Fruit fly (Drosophila melanogaster): Measurements from ENCODE around the gene dachs.

The dachs gene

dm6 chr2L:8466643-8467042, at the start of gene dachs:
Gene dachs, plus strand, starts transcription at chr2L:8466817.
- no peak for TF ChIP-seq CG11617 (GFP tag; optimal IDR thresholded peaks at IDR 0.05)
- TF ChIP-seq CG14711 (tag; optimal IDR thresholded peaks at IDR 0.05) = no peak
- TF ChIP-seq CG33017 (tag; optimal IDR thresholded peaks at IDR 0.05) = no peak
- TF ChIP-seq toe (GFP tag; optimal IDR thresholded peaks at IDR 0.05) = no peak

dm6 chr2L:8417562-8417961, 49.1 kb upstream of the dachs start:
- no peak for TF ChIP-seq CG7045 (GFP tag; optimal IDR thresholded peaks at IDR 0.05)
- TF ChIP-seq ovo (GFP tag; optimal IDR thresholded peaks at IDR 0.05) = no peak
- peak; percentile 91 for TF ChIP-seq tj (GFP tag; optimal IDR thresholded peaks at IDR 0.05)
- no peak for TF ChIP-seq CG33017 (tag; optimal IDR thresholded peaks at IDR 0.05)
- no peak for TF ChIP-seq pad (GFP tag; optimal IDR thresholded peaks at IDR 0.05)

- TF ChIP-seq pad (GFP tag; optimal IDR thresholded peaks at IDR 0.05) = no peak
- TF ChIP-seq tj (GFP tag; optimal IDR thresholded peaks at IDR 0.05) = peak; percentile 68
These were observed 48.3 kb upstream of the dachs start for dm6 chr2L:8418113-8418885.

dm6 chr2L:8419382-8419940, 47.2 kb upstream of the dachs start:
- peak; percentile 70 for TF ChIP-seq pad (GFP tag; optimal IDR thresholded peaks at IDR 0.05)
- no peak for TF ChIP-seq Hr96 (GFP tag; optimal IDR thresholded peaks at IDR 0.05)

DNA sequence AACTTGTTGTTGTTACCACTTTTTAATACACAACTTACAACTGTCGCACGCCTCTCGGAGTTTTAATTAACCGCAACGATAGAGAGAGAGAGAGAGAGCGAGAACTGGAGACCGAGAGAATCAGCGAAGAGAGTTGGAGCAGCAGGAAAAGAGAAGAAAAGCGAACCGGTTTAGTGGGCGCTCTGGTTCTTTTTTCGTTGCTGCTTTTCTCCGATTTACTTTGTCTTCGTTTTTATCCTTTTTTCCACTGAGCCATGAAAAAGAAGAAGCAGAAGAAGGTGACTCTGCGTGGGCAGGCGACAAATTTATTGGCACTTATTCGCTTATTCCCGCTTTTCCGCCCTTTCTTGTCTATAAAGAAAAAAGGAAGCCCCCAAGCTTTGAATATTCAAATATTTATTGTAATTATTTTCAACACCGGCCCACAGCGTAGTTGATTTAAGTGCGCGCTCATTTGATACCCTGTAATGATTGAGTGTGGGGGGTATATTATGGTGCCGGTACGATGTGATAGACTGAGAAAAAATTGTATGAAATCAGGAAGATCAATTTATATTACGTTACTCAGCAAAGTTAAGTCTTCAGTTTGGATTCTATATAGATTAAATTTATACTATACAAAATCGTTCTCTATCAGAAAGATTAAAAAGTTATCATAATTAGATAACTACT, 46.2 kb upstream of the dachs start:
- TF ChIP-seq CG11617 (GFP tag; optimal IDR thresholded peaks at IDR 0.05) (no peak), Mnt (GFP tag; optimal IDR thresholded peaks at IDR 0.05) (no peak), CG12768 (GFP tag; optimal IDR thresholded peaks at IDR 0.05) (no peak), CG1620 (GFP tag; optimal IDR thresholded peaks at IDR 0.05) (no peak), Crg-1 (GFP tag; optimal IDR thresholded peaks at IDR 0.05) (no peak), CG7045 (GFP tag; optimal IDR thresholded peaks at IDR 0.05) (no peak), bab1 (GFP tag; optimal IDR thresholded peaks at IDR 0.05) (no peak), CG14711 (tag; optimal IDR thresholded peaks at IDR 0.05) (no peak), Hr96 (GFP tag; optimal IDR thresholded peaks at IDR 0.05) (no peak), ovo (GFP tag; optimal IDR thresholded peaks at IDR 0.05) (no peak), pad (GFP tag; optimal IDR thresholded peaks at IDR 0.05) (no peak), cic (GFP tag; optimal IDR thresholded peaks at IDR 0.05) (no peak)

DNA sequence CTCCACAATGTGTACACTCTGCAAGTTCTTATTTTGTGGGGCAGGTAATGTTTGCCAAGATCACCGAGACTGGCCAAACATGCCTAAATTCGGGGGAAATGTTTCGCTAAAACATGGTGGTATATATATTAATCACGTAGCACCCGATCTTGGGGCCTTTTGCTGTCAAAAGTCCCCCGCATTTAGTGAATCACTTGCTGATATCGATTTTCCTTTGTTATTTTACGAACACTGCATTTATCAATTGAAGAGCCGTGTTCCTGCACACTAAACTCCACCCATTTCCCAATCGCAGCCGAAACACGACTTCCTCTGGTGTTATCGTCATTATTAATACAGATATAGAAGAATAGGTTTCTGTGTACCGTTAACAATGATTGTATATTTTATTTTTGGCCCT, 44.9 kb upstream of the dachs start:
- TF ChIP-seq Hr96 (GFP tag; optimal IDR thresholded peaks at IDR 0.05) (no peak), CG12768 (GFP tag; optimal IDR thresholded peaks at IDR 0.05) (no peak), bab1 (GFP tag; optimal IDR thresholded peaks at IDR 0.05) (no peak), CG14711 (tag; optimal IDR thresholded peaks at IDR 0.05) (no peak), Crg-1 (GFP tag; optimal IDR thresholded peaks at IDR 0.05) (no peak), CG33017 (tag; optimal IDR thresholded peaks at IDR 0.05) (no peak), ovo (GFP tag; optimal IDR thresholded peaks at IDR 0.05) (no peak), CG1620 (GFP tag; optimal IDR thresholded peaks at IDR 0.05) (no peak), Clk (GFP tag; optimal IDR thresholded peaks at IDR 0.05) (no peak)

DNA sequence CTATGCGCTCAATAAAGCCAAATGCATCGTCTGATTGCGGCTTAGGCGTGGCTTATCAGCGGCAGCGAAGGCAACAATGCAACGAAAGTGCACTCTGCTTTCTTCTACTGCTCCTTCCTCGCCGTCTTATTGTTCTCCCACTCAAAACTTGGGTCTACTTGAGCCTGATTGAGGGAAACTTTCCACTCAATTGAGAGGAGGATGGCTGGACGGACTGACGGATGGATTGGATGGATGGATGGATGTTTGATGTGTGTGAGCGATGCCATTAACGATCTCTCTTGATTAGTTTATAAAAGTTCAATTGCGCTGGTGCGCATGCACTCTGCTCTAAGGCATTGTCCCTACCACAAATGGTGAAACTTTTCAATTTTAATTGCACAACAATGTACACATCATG, 43.6 kb upstream of the dachs start:
- TF ChIP-seq cic (GFP tag; optimal IDR thresholded peaks at IDR 0.05) (no peak), CG11617 (GFP tag; optimal IDR thresholded peaks at IDR 0.05) (no peak), CG7101 (tag; optimal IDR thresholded peaks at IDR 0.05) (no peak), Crg-1 (GFP tag; optimal IDR thresholded peaks at IDR 0.05) (no peak), bab1 (GFP tag; optimal IDR thresholded peaks at IDR 0.05) (no peak), Clk (GFP tag; optimal IDR thresholded peaks at IDR 0.05) (no peak)

dm6 chr2L:8423460-8424089, 43.0 kb upstream of the dachs start:
- TF ChIP-seq tj (GFP tag; optimal IDR thresholded peaks at IDR 0.05) (peak; percentile 90), CG11617 (GFP tag; optimal IDR thresholded peaks at IDR 0.05) (no peak)
